Worm (Caenorhabditis elegans) whole organism, midembryonic: ENCODE data around the gene T09B9.3.

Experiments
- T22C8.4 ChIP-seq: fragments of 200-800 bp; sonication (Bioruptor generic); IDR thresholded peaks from 2 replicates; pipeline ENCODE4 v1.3.6; 2022; ENCODE audit warnings: missing genetic modification characterization, missing compliant biosample characterization
- cog-1 ChIP-seq: sonication (generic microtip); optimal IDR thresholded peaks from 2 replicates; lab custom pipeline; 2016; ENCODE audit warnings: missing genetic modification characterization, missing compliant biosample characterization
- flt-1 ChIP-seq: fragments of 200-800 bp; sonication (Bioruptor generic); IDR thresholded peaks from 2 replicates; pipeline ENCODE4 v1.3.6; 2022; ENCODE audit warnings: missing genetic modification characterization, missing compliant biosample characterization
- klf-2 ChIP-seq: fragments of 200-800 bp; sonication (Bioruptor generic); conservative IDR thresholded peaks from 2 replicates; pipeline ENCODE4 v1.3.6; 2022; ENCODE audit warnings: missing genetic modification reagents, missing genetic modification characterization, missing compliant biosample characterization
- med-1 ChIP-seq: sonication (generic microtip); optimal IDR thresholded peaks from 2 replicates; lab custom pipeline; 2017; ENCODE audit warnings: missing genetic modification characterization, mild to moderate bottlenecking, missing compliant biosample characterization, antibody characterized with exemption, missing genetic modification reagents; ENCODE audit not compliant: insufficient read depth
- ref-1 ChIP-seq: fragments of 200-800 bp; sonication (Bioruptor generic); conservative IDR thresholded peaks from 2 replicates; pipeline ENCODE4 v1.3.6; 2022; ENCODE audit warnings: missing genetic modification reagents, missing genetic modification characterization, missing compliant biosample characterization
- tab-1 ChIP-seq: fragments of 200-800 bp; sonication (Bioruptor generic); IDR thresholded peaks from 2 replicates; pipeline ENCODE4 v1.3.6; 2022; ENCODE audit warnings: missing genetic modification characterization, missing compliant biosample characterization
- ztf-23 ChIP-seq: fragments of 200-800 bp; sonication (Bioruptor generic); IDR thresholded peaks from 2 replicates; pipeline ENCODE4 v1.3.6; 2022; ENCODE audit warnings: missing genetic modification reagents, missing genetic modification characterization, missing compliant biosample characterization
- ztf-29 ChIP-seq: fragments of 200-800 bp; sonication (Bioruptor generic); IDR thresholded peaks from 2 replicates; pipeline ENCODE4 v1.3.6; 2022; ENCODE audit warnings: missing genetic modification reagents, missing genetic modification characterization, missing compliant biosample characterization

ce11 chrX:9804735-9805134 is 43.6 kb upstream of the T09B9.3 start:
- TF ChIP-seq T22C8.4 (no peak), med-1 (GFP tag; lab: Kevin White, UChicago) (no peak), tab-1 (no peak), flt-1 (GFP tag; lab: Robert Waterston, UW) (no peak), ztf-29 (GFP tag; lab: Robert Waterston, UW) (no peak), ref-1 (no peak), ztf-23 (GFP tag; lab: Robert Waterston, UW) (no peak), cog-1 (no peak), klf-2 (GFP tag; lab: Robert Waterston, UW) (no peak)
